Worm (Caenorhabditis elegans) whole organism, young adult: ENCODE measurements around the gene C25E10.10.

ENCODE experiments used
- ama-1 ChIP-seq, 3 experiments: fragments of 150-350 bp in 1 of 3; sonication (generic microtip) in 2 of 3; optimal IDR thresholded peaks; 2 replicates each; lab custom pipeline; 2014 to 2018; ENCODE audit warnings: missing biosample characterization in 2 of 3, missing genetic modification characterization in 2 of 3, missing genetic modification reagents in 2 of 3
- bed-1 ChIP-seq: fragments of 200-800 bp; sonication (Bioruptor generic); IDR thresholded peaks from 2 replicates; pipeline ENCODE4 v1.3.6; 2022; ENCODE audit warnings: missing genetic modification reagents, missing genetic modification characterization, missing compliant biosample characterization
- ceh-79 ChIP-seq: sonication (generic microtip); optimal IDR thresholded peaks from 2 replicates; lab custom pipeline; 2017; ENCODE audit warnings: mild to moderate bottlenecking, missing genetic modification characterization, missing compliant biosample characterization
- dpff-1 ChIP-seq: sonication (generic microtip); optimal IDR thresholded peaks from 2 replicates; lab custom pipeline; 2017; ENCODE audit warnings: mild to moderate bottlenecking, missing genetic modification characterization, missing compliant biosample characterization
- ets-4 ChIP-seq: fragments of 200-800 bp; sonication (Bioruptor generic); optimal IDR thresholded peaks from 2 replicates; lab custom pipeline; 2018; ENCODE audit warnings: mild to moderate bottlenecking, missing genetic modification characterization, missing compliant biosample characterization
- nfya-1 ChIP-seq: sonication (generic microtip); optimal IDR thresholded peaks from 2 replicates; lab custom pipeline; 2017; ENCODE audit warnings: antibody characterized with exemption, missing compliant biosample characterization, missing genetic modification characterization, borderline replicate concordance; ENCODE audit not compliant: insufficient read depth
- rpc-1 ChIP-seq, 2 experiments: fragments of 150-350 bp in 1 of 2; sonication (generic microtip) in 1 of 2; optimal IDR thresholded peaks; 2 replicates each; lab custom pipeline; 2014 to 2018; ENCODE audit warnings: missing biosample characterization in 1 of 2, missing genetic modification characterization in 1 of 2, missing genetic modification reagents in 1 of 2, missing genotype in 1 of 2
- snpc-4 ChIP-seq, 5 experiments: fragments of 150-350 bp in 1 of 5; sonication (generic microtip) in 4 of 5; optimal IDR thresholded peaks; 2 replicates each; lab custom pipeline; 2014 to 2018; ENCODE audit warnings: missing genetic modification characterization in 5 of 5, missing biosample characterization in 3 of 5, antibody characterized with exemption in 2 of 5, mild to moderate bottlenecking in 2 of 5, missing compliant biosample characterization in 2 of 5, missing genotype in 2 of 5, moderate library complexity in 2 of 5, missing genetic modification reagents in 1 of 5

DNA sequence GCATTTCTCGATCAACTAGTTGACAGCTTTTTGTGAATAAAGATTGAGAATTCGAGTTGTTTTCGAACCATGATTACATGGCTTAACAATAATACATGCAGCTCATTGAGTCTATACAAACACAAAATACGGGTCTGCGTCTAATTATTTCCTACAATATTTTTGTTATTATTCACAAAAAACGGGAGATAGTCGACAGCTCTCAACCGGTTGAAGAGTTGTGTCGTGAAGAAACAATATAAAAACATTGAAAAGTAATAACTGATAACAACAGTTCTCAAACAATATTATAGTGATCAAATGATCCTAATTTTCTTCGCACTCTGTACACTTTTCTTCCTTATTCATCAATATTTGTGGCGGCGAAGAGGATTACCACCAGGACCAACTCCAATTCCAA lies 15.1 kb downstream of the C25E10.10 start, which contains the start of gene cyp-33B1:
- TF ChIP-seq ama-1 (optimal IDR thresholded peaks at IDR 0.05; lab: Kevin White, UChicago) (no peak), ama-1 (GFP tag; optimal IDR thresholded peaks at IDR 0.05; lab: Kevin White, UChicago) (no peak), dpff-1 (tag; lab: Kevin White, UChicago) (no peak), rpc-1 (optimal IDR thresholded peaks at IDR 0.05; lab: Kevin White, UChicago) (no peak), rpc-1 (tag; optimal IDR thresholded peaks at IDR 0.05; lab: Kevin White, UChicago) (no peak), ets-4 (GFP tag; lab: Kevin White, UChicago) (no peak), nfya-1 (tag; lab: Kevin White, UChicago) (no peak), snpc-4 (GFP tag; optimal IDR thresholded peaks at IDR 0.05; lab: Kevin White, UChicago) (no peak), snpc-4 (tag; optimal IDR thresholded peaks at IDR 0.05; lab: Kevin White, UChicago) (no peak), ceh-79 (no peak), bed-1 (GFP tag; lab: Robert Waterston, UW) (no peak)
